Worm (Caenorhabditis elegans) whole organism, young adult: Measurements from ENCODE around the gene F10C1.3.
A peak's percentile ranks its signal among the peaks of the same experiment; 100 is the strongest.

ENCODE experiments used
- B0035.1 ChIP-seq: sonication (generic microtip); optimal IDR thresholded peaks from 2 replicates; lab custom pipeline; 2016; ENCODE audit warnings: missing genetic modification characterization, mild to moderate bottlenecking, missing compliant biosample characterization, missing genotype, missing genetic modification reagents
- C06A6.2 ChIP-seq: fragments of 200-800 bp; sonication (Bioruptor generic); conservative IDR thresholded peaks from 2 replicates; pipeline ENCODE4 v1.3.6; 2022; ENCODE audit warnings: missing genetic modification characterization, missing compliant biosample characterization
- F33H1.4 ChIP-seq: fragments of 200-800 bp; sonication (Bioruptor generic); IDR thresholded peaks from 2 replicates; pipeline ENCODE4 v1.3.6; 2022; ENCODE audit warnings: missing genetic modification reagents, missing genetic modification characterization, missing compliant biosample characterization
- F39B2.1 ChIP-seq: fragments of 200-800 bp; sonication (Bioruptor generic); IDR thresholded peaks from 2 replicates; pipeline ENCODE4 v1.3.6; 2022; ENCODE audit warnings: missing genetic modification reagents, missing genetic modification characterization, missing compliant biosample characterization
- F49E8.2 ChIP-seq: sonication (generic microtip); optimal IDR thresholded peaks from 3 replicates; lab custom pipeline; 2017; ENCODE audit warnings: missing genetic modification characterization, mild to moderate bottlenecking, missing compliant biosample characterization, antibody characterized with exemption, moderate library complexity; ENCODE audit not compliant: insufficient read depth
- F57A8.1 ChIP-seq: fragments of 200-800 bp; sonication (Bioruptor generic); optimal IDR thresholded peaks from 2 replicates; lab custom pipeline; 2018; ENCODE audit warnings: mild to moderate bottlenecking, missing genetic modification characterization, moderate library complexity, missing compliant biosample characterization
- Y56A3A.18 ChIP-seq: fragments of 200-800 bp; sonication (Bioruptor generic); IDR thresholded peaks from 2 replicates; pipeline ENCODE4 v1.3.6; 2022; ENCODE audit warnings: missing genetic modification reagents, missing genetic modification characterization, missing compliant biosample characterization
- Y79H2A.3 ChIP-seq: fragments of 200-800 bp; sonication (Bioruptor generic); conservative IDR thresholded peaks from 2 replicates; pipeline ENCODE4 v1.3.6; 2022; ENCODE audit warnings: missing genetic modification reagents, missing genetic modification characterization, missing compliant biosample characterization
- ZK185.1 ChIP-seq: sonication (generic microtip); optimal IDR thresholded peaks from 2 replicates; lab custom pipeline; 2016; ENCODE audit warnings: mild to moderate bottlenecking, missing genetic modification characterization, missing compliant biosample characterization; ENCODE audit not compliant: poor library complexity, severe bottlenecking
- aptf-2 ChIP-seq: fragments of 200-800 bp; sonication (Bioruptor generic); conservative IDR thresholded peaks from 2 replicates; pipeline ENCODE4 v1.3.6; 2022; ENCODE audit warnings: missing genetic modification reagents, missing genetic modification characterization, missing compliant biosample characterization
- atf-7 ChIP-seq: sonication (generic microtip); optimal IDR thresholded peaks from 2 replicates; lab custom pipeline; 2017; ENCODE audit warnings: mild to moderate bottlenecking, missing genetic modification characterization, missing compliant biosample characterization
- attf-5 ChIP-seq: fragments of 200-800 bp; sonication (Bioruptor generic); optimal IDR thresholded peaks from 2 replicates; lab custom pipeline; 2018; ENCODE audit warnings: mild to moderate bottlenecking, missing genetic modification characterization, missing compliant biosample characterization
- ccch-3 ChIP-seq: fragments of 200-800 bp; sonication (Bioruptor generic); optimal IDR thresholded peaks from 2 replicates; lab custom pipeline; 2018; ENCODE audit warnings: mild to moderate bottlenecking, missing genetic modification characterization, missing compliant biosample characterization
- cebp-1 ChIP-seq, 2 experiments: fragments of 200-800 bp in 1 of 2; sonication (Bioruptor generic) in 1 of 2; sonication (generic microtip) in 1 of 2; IDR thresholded peaks in 1 of 2; optimal IDR thresholded peaks in 1 of 2; 2 replicates each; pipeline versions ENCODE4 v1.3.6 to Lab custom; 2017 to 2022; ENCODE audit warnings: missing compliant biosample characterization in 2 of 2, missing genetic modification characterization in 2 of 2, mild to moderate bottlenecking in 1 of 2, missing genetic modification reagents in 1 of 2, moderate library complexity in 1 of 2
- ceh-40 ChIP-seq: fragments of 200-800 bp; sonication (Bioruptor generic); IDR thresholded peaks from 2 replicates; pipeline ENCODE4 v1.3.6; 2022; ENCODE audit warnings: missing genetic modification characterization, missing compliant biosample characterization
- ceh-91 ChIP-seq: fragments of 200-800 bp; sonication (Bioruptor generic); IDR thresholded peaks from 2 replicates; pipeline ENCODE4 v1.3.6; 2022; ENCODE audit warnings: missing genetic modification reagents, missing genetic modification characterization, missing compliant biosample characterization
- egl-18 ChIP-seq: fragments of 200-800 bp; sonication (Bioruptor generic); IDR thresholded peaks from 2 replicates; pipeline ENCODE4 v1.3.6; 2022; ENCODE audit warnings: missing genetic modification reagents, missing genetic modification characterization, missing compliant biosample characterization
- egrh-3 ChIP-seq: fragments of 200-800 bp; sonication (Bioruptor generic); IDR thresholded peaks from 2 replicates; pipeline ENCODE4 v1.3.6; 2022; ENCODE audit warnings: missing genetic modification reagents, missing genetic modification characterization, missing compliant biosample characterization
- hrde-1 ChIP-seq: sonication (generic microtip); optimal IDR thresholded peaks from 2 replicates; lab custom pipeline; 2016; ENCODE audit warnings: missing genetic modification characterization, mild to moderate bottlenecking, missing compliant biosample characterization, moderate library complexity, missing genotype, missing genetic modification reagents, borderline replicate concordance
- lsy-27 ChIP-seq: sonication (generic microtip); optimal IDR thresholded peaks from 2 replicates; lab custom pipeline; 2017; ENCODE audit warnings: missing genetic modification characterization, mild to moderate bottlenecking, missing compliant biosample characterization, antibody characterized with exemption, missing genotype, borderline replicate concordance; ENCODE audit not compliant: insufficient read depth
- madf-6 ChIP-seq: fragments of 200-800 bp; sonication (Bioruptor generic); IDR thresholded peaks from 2 replicates; pipeline ENCODE4 v1.3.6; 2022; ENCODE audit warnings: missing genetic modification reagents, missing genetic modification characterization, missing compliant biosample characterization
- mel-28 ChIP-seq: sonication (generic microtip); optimal IDR thresholded peaks from 2 replicates; lab custom pipeline; 2016; ENCODE audit warnings: borderline replicate concordance, mild to moderate bottlenecking, missing genetic modification characterization, missing compliant biosample characterization
- nfya-2 ChIP-seq: fragments of 200-800 bp; sonication (Bioruptor generic); IDR thresholded peaks from 2 replicates; pipeline ENCODE4 v1.3.6; 2022; ENCODE audit warnings: missing genetic modification reagents, missing genetic modification characterization, missing compliant biosample characterization
- nfyb-1 ChIP-seq: fragments of 200-800 bp; sonication (Bioruptor generic); IDR thresholded peaks from 2 replicates; pipeline ENCODE4 v1.3.6; 2022; ENCODE audit warnings: missing genetic modification reagents, missing genetic modification characterization, missing compliant biosample characterization
- rcor-1 ChIP-seq: fragments of 200-800 bp; sonication (Bioruptor generic); IDR thresholded peaks from 2 replicates; pipeline ENCODE4 v1.3.6; 2022; ENCODE audit warnings: missing genetic modification reagents, missing genetic modification characterization, missing compliant biosample characterization
- repo-1 ChIP-seq: sonication (generic microtip); optimal IDR thresholded peaks from 2 replicates; lab custom pipeline; 2017; ENCODE audit warnings: mild to moderate bottlenecking, missing genetic modification characterization, missing compliant biosample characterization
- rpc-1 ChIP-seq, 2 experiments: fragments of 150-350 bp in 1 of 2; sonication (generic microtip) in 1 of 2; optimal IDR thresholded peaks; 2 replicates each; lab custom pipeline; 2014 to 2018; ENCODE audit warnings: missing biosample characterization in 1 of 2, missing genetic modification characterization in 1 of 2, missing genetic modification reagents in 1 of 2, missing genotype in 1 of 2
- snpc-4 ChIP-seq, 5 experiments: fragments of 150-350 bp in 1 of 5; sonication (generic microtip) in 4 of 5; optimal IDR thresholded peaks; 2 replicates each; lab custom pipeline; 2014 to 2018; ENCODE audit warnings: missing genetic modification characterization in 5 of 5, missing biosample characterization in 3 of 5, antibody characterized with exemption in 2 of 5, mild to moderate bottlenecking in 2 of 5, missing compliant biosample characterization in 2 of 5, missing genotype in 2 of 5, moderate library complexity in 2 of 5, missing genetic modification reagents in 1 of 5
- tbx-9 ChIP-seq: sonication (generic microtip); optimal IDR thresholded peaks from 2 replicates; lab custom pipeline; 2016; ENCODE audit warnings: borderline replicate concordance, missing genetic modification characterization, inconsistent platforms, missing compliant biosample characterization
- tlf-1 ChIP-seq: fragments of 200-800 bp; sonication (Bioruptor generic); optimal IDR thresholded peaks from 2 replicates; lab custom pipeline; 2018; ENCODE audit warnings: mild to moderate bottlenecking, missing genetic modification characterization, missing compliant biosample characterization
- unc-62 ChIP-seq: fragments of 150-350 bp; optimal IDR thresholded peaks from 2 replicates; lab custom pipeline; 2014; ENCODE audit warnings: missing biosample characterization, missing genetic modification reagents, missing genetic modification characterization

F10C1.3 gene

ce11 chrII:5712126-5712525 lies 45.4 kb downstream of the F10C1.3 start (continued):
- TF ChIP-seq Y79H2A.3 (no peak), tbx-9 (tag; lab: Kevin White, UChicago) (no peak), C06A6.2 (GFP tag; lab: Robert Waterston, UW) (no peak), rcor-1 (GFP tag; lab: Robert Waterston, UW) (no peak; the same call in 1 of the 2 replicates)

- TF ChIP-seq atf-7 (no peak), F39B2.1 (GFP tag; lab: Robert Waterston, UW) (no peak), B0035.1 (no peak), F33H1.4 (GFP tag; lab: Robert Waterston, UW) (no peak), snpc-4 (GFP tag; optimal IDR thresholded peaks at IDR 0.05; lab: Kevin White, UChicago) (no peak), snpc-4 (tag; optimal IDR thresholded peaks at IDR 0.05; lab: Kevin White, UChicago) (no peak), nfya-2 (no peak), ccch-3 (GFP tag; lab: Kevin White, UChicago) (no peak), repo-1 (no peak)
- TF ChIP-seq, all 124 proteins: peak for 0
Observed at ce11 chrII:5710835-5711234, 46.7 kb downstream of the F10C1.3 start.

ce11 chrII:5708154-5708553 lies 49.4 kb downstream of the F10C1.3 start:
- TF ChIP-seq cebp-1 (GFP tag; IDR thresholded peaks at IDR 0.05; lab: Robert Waterston, UW) (no peak), cebp-1 (tag; optimal IDR thresholded peaks at IDR 0.05; lab: Kevin White, UChicago) (no peak), Y56A3A.18 (GFP tag; lab: Robert Waterston, UW) (no peak), F49E8.2 (no peak), attf-5 (no peak), lsy-27 (tag; lab: Kevin White, UChicago) (no peak), tlf-1 (no peak), rcor-1 (GFP tag; lab: Robert Waterston, UW) (no peak), unc-62 (no peak), madf-6 (GFP tag; lab: Robert Waterston, UW) (no peak), ZK185.1 (tag; lab: Kevin White, UChicago) (no peak), egl-18 (GFP tag; lab: Robert Waterston, UW) (no peak), aptf-2 (GFP tag; lab: Robert Waterston, UW) (no peak), mel-28 (tag; lab: Kevin White, UChicago) (no peak), hrde-1 (tag; lab: Kevin White, UChicago) (no peak), rpc-1 (optimal IDR thresholded peaks at IDR 0.05; lab: Kevin White, UChicago) (no peak), rpc-1 (tag; optimal IDR thresholded peaks at IDR 0.05; lab: Kevin White, UChicago) (no peak), ceh-91 (no peak), ceh-40 (GFP tag; lab: Robert Waterston, UW) (no peak), egrh-3 (no peak)

- TF ChIP-seq nfyb-1 (GFP tag; lab: Robert Waterston, UW) (0 out of 2 replicates have a peak, but pooled peaks have one; percentile 34), F57A8.1 (GFP tag; lab: Kevin White, UChicago) (no peak)
Observed at ce11 chrII:5707532-5707931, 50.0 kb downstream of the F10C1.3 start, which contains the start of gene osta-2. Gene osta-2 (plus strand): TSS chrII:5707691.
